Fruit fly (Drosophila melanogaster): ENCODE results near the gene CG43348.

dm6 chr2L:1172704-1173107 lies 26.5 kb upstream of the CG43348 start, which contains the start of the genes Charon and CG4887:
- TF ChIP-seq usp (GFP tag; optimal IDR thresholded peaks at IDR 0.05) (no peak), Dfd (GFP tag; optimal IDR thresholded peaks at IDR 0.05) (no peak)

Measured in whole organism, wandering third instar larva.